Worm (Caenorhabditis elegans) whole organism, mixed stage, embryonic: ENCODE data around the gene B0303.16.

ENCODE experiments used
- M03D4.4 ChIP-seq: sonication (generic microtip); optimal IDR thresholded peaks from 2 replicates; lab custom pipeline; 2017; ENCODE audit warnings: mild to moderate bottlenecking, missing genetic modification characterization, missing compliant biosample characterization
- bed-3 ChIP-seq: fragments of 200-800 bp; sonication (Bioruptor generic); optimal IDR thresholded peaks from 3 replicates; lab custom pipeline; 2018; ENCODE audit warnings: mild to moderate bottlenecking, missing genetic modification characterization, moderate library complexity, missing compliant biosample characterization
- blmp-1 ChIP-seq: fragments of 150-350 bp; optimal IDR thresholded peaks from 2 replicates; lab custom pipeline; 2014; ENCODE audit warnings: missing biosample characterization, missing genetic modification characterization
- ceh-39 ChIP-seq: fragments of 150-350 bp; optimal IDR thresholded peaks from 2 replicates; lab custom pipeline; 2014; ENCODE audit warnings: missing biosample characterization, missing genetic modification characterization
- ceh-43 ChIP-seq: fragments of 200-800 bp; sonication (Bioruptor generic); optimal IDR thresholded peaks from 2 replicates; lab custom pipeline; 2018; ENCODE audit warnings: mild to moderate bottlenecking, missing genetic modification characterization, moderate library complexity, missing compliant biosample characterization
- ceh-83 ChIP-seq: fragments of 200-800 bp; sonication (Bioruptor generic); optimal IDR thresholded peaks from 2 replicates; lab custom pipeline; 2018; ENCODE audit warnings: mild to moderate bottlenecking, missing genetic modification characterization, missing compliant biosample characterization
- ces-1 ChIP-seq: fragments of 150-350 bp; optimal IDR thresholded peaks from 2 replicates; lab custom pipeline; 2014; ENCODE audit warnings: missing biosample characterization, missing genetic modification reagents, missing genetic modification characterization
- cnd-1 ChIP-seq: fragments of 200-800 bp; sonication (Bioruptor generic); optimal IDR thresholded peaks from 2 replicates; lab custom pipeline; 2018; ENCODE audit warnings: mild to moderate bottlenecking, missing genetic modification characterization, missing compliant biosample characterization
- drap-1 ChIP-seq: fragments of 200-800 bp; sonication (Bioruptor generic); optimal IDR thresholded peaks from 3 replicates; lab custom pipeline; 2018; ENCODE audit warnings: mild to moderate bottlenecking, missing genetic modification characterization, missing compliant biosample characterization
- elt-1 ChIP-seq: sonication (generic microtip); optimal IDR thresholded peaks from 2 replicates; lab custom pipeline; 2017; ENCODE audit warnings: missing genetic modification characterization, mild to moderate bottlenecking, missing compliant biosample characterization, antibody characterized with exemption, moderate library complexity, borderline replicate concordance; ENCODE audit not compliant: insufficient read depth
- elt-3 ChIP-seq: fragments of 150-350 bp; optimal IDR thresholded peaks from 2 replicates; lab custom pipeline; 2014; ENCODE audit warnings: missing biosample characterization, missing genetic modification characterization
- flh-1 ChIP-seq: fragments of 200-800 bp; sonication (Bioruptor generic); optimal IDR thresholded peaks from 2 replicates; lab custom pipeline; 2018; ENCODE audit warnings: mild to moderate bottlenecking, missing genetic modification characterization, moderate library complexity, missing compliant biosample characterization
- ham-2 ChIP-seq: fragments of 200-800 bp; sonication (Bioruptor generic); optimal IDR thresholded peaks from 2 replicates; lab custom pipeline; 2018; ENCODE audit warnings: mild to moderate bottlenecking, missing genetic modification characterization, missing compliant biosample characterization
- hlh-1 ChIP-seq: fragments of 150-350 bp; optimal IDR thresholded peaks from 2 replicates; lab custom pipeline; 2014; ENCODE audit warnings: missing biosample characterization, missing genetic modification reagents, missing genetic modification characterization
- lin-13 ChIP-seq: fragments of 150-350 bp; optimal IDR thresholded peaks from 2 replicates; lab custom pipeline; 2014; ENCODE audit warnings: missing biosample characterization, missing genetic modification characterization
- lin-32 ChIP-seq: fragments of 200-800 bp; sonication (Bioruptor generic); optimal IDR thresholded peaks from 2 replicates; lab custom pipeline; 2018; ENCODE audit warnings: mild to moderate bottlenecking, missing genetic modification characterization, missing compliant biosample characterization
- lsy-2 ChIP-seq: fragments of 150-350 bp; optimal IDR thresholded peaks from 2 replicates; lab custom pipeline; 2014; ENCODE audit warnings: missing biosample characterization, missing genetic modification characterization
- mab-5 ChIP-seq: fragments of 150-350 bp; optimal IDR thresholded peaks from 2 replicates; lab custom pipeline; 2014; ENCODE audit warnings: missing biosample characterization, missing genetic modification characterization
- mep-1 ChIP-seq: fragments of 150-350 bp; optimal IDR thresholded peaks from 2 replicates; lab custom pipeline; 2017; ENCODE audit warnings: missing biosample characterization, missing genetic modification reagents, missing genetic modification characterization, inconsistent platforms
- mls-2 ChIP-seq: sonication (generic microtip); optimal IDR thresholded peaks from 2 replicates; lab custom pipeline; 2016; ENCODE audit warnings: mild to moderate bottlenecking, missing genetic modification characterization, moderate library complexity, missing compliant biosample characterization
- nhr-12 ChIP-seq: fragments of 150-350 bp; optimal IDR thresholded peaks from 2 replicates; lab custom pipeline; 2014; ENCODE audit warnings: missing biosample characterization, missing genetic modification characterization
- nhr-2 ChIP-seq: fragments of 150-350 bp; optimal IDR thresholded peaks from 2 replicates; lab custom pipeline; 2014; ENCODE audit warnings: missing biosample characterization, missing genetic modification characterization
- nhr-237 ChIP-seq: fragments of 150-350 bp; optimal IDR thresholded peaks from 2 replicates; lab custom pipeline; 2014; ENCODE audit warnings: missing biosample characterization, missing genetic modification characterization
- nhr-28 ChIP-seq: fragments of 150-350 bp; optimal IDR thresholded peaks from 2 replicates; lab custom pipeline; 2014; ENCODE audit warnings: missing biosample characterization, missing genetic modification characterization
- nhr-76 ChIP-seq: sonication (generic microtip); optimal IDR thresholded peaks from 2 replicates; lab custom pipeline; 2017; ENCODE audit warnings: missing biosample characterization, missing genetic modification characterization
- pha-4 ChIP-seq: fragments of 150-350 bp; optimal IDR thresholded peaks from 2 replicates; lab custom pipeline; 2018; ENCODE audit warnings: missing biosample characterization, missing genetic modification reagents, missing genetic modification characterization
- sem-2 ChIP-seq: fragments of 200-800 bp; sonication (Bioruptor generic); optimal IDR thresholded peaks from 2 replicates; lab custom pipeline; 2018; ENCODE audit warnings: mild to moderate bottlenecking, missing genetic modification characterization, missing compliant biosample characterization
- snpc-4 ChIP-seq: fragments of 150-350 bp; optimal IDR thresholded peaks from 2 replicates; lab custom pipeline; 2014; ENCODE audit warnings: missing biosample characterization, missing genetic modification characterization
- sptf-1 ChIP-seq: sonication (generic microtip); optimal IDR thresholded peaks from 2 replicates; lab custom pipeline; 2017; ENCODE audit warnings: mild to moderate bottlenecking, missing genetic modification characterization, moderate library complexity, missing compliant biosample characterization
- tbx-8 ChIP-seq: fragments of 200-800 bp; sonication (Bioruptor generic); optimal IDR thresholded peaks from 2 replicates; lab custom pipeline; 2018; ENCODE audit warnings: mild to moderate bottlenecking, missing genetic modification characterization, moderate library complexity, missing compliant biosample characterization
- unc-120 ChIP-seq: sonication (generic microtip); optimal IDR thresholded peaks from 2 replicates; lab custom pipeline; 2017; ENCODE audit warnings: missing genetic modification characterization, missing compliant biosample characterization; ENCODE audit not compliant: poor library complexity, severe bottlenecking
- unc-39 ChIP-seq: fragments of 150-350 bp; optimal IDR thresholded peaks from 2 replicates; lab custom pipeline; 2014; ENCODE audit warnings: missing biosample characterization, missing genetic modification characterization
- unc-62 ChIP-seq: fragments of 150-350 bp; optimal IDR thresholded peaks from 2 replicates; lab custom pipeline; 2014; ENCODE audit warnings: missing biosample characterization, missing genetic modification reagents, missing genetic modification characterization
- zip-8 ChIP-seq: fragments of 150-350 bp; optimal IDR thresholded peaks from 2 replicates; lab custom pipeline; 2014; ENCODE audit warnings: missing biosample characterization, missing genetic modification characterization
- ztf-11 ChIP-seq: fragments of 150-350 bp; optimal IDR thresholded peaks from 2 replicates; lab custom pipeline; 2014; ENCODE audit warnings: missing biosample characterization, missing genetic modification characterization

Gene B0303.16

DNA sequence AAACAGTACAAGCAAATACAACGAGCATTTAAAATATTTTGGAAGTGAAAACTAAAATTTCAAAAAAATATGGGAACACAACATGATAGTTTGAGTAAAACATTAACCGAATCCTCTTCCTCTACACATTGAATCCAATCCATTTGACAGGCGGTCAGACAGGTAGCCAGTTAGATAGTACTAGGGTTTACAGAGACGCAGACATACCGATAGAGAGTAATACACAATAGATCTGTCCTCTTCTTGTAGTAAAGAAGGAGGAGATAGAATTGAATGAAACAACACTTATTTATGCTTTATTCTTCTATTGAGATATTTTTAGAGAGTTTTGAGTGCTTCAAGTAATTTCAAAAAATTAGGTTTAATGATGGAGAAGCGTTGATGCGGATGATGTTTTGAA, 36.1 kb upstream of the B0303.16 start:
- TF ChIP-seq tbx-8 (GFP tag; lab: Kevin White, UChicago) (no peak), unc-62 (GFP tag; lab: Kevin White, UChicago) (peak; percentile 63), hlh-1 (tag; lab: Kevin White, UChicago) (peak; percentile 4)

DNA sequence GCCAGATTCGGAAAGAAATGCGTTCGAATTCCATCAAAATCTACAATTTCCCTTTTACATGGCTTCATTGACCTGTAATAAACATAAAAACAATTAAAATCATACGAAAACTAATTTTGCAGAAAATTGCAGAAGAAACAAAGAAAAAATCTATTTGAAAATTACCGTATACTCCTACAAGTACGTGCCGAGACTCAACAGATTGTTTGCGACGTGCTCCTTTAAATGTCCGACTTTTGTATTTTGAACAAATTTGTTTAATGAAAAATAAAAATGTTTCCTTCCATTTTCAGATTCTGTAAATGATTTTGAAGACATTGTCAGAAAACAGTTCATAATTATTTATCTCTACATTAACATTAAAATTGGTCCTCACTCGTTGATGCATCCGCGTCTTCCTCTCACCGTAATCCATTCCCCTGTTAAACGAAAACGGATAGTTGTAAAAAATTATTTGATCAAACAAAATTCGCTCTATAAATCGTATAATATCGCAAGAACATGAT, 29.8 kb upstream of the B0303.16 start, which contains the start of gene pgl-2:
TSS of gene pgl-2 (minus strand) at position 456 of the 506 bp plus-strand sequence.
- TF ChIP-seq nhr-76 (tag; lab: Kevin White, UChicago) (no peak), ceh-39 (tag; lab: Kevin White, UChicago) (no peak), mep-1 (tag; lab: Kevin White, UChicago) (no peak), sem-2 (GFP tag; lab: Kevin White, UChicago) (no peak), mls-2 (tag; lab: Kevin White, UChicago) (no peak), mab-5 (tag; lab: Kevin White, UChicago) (no peak), cnd-1 (tag; lab: Kevin White, UChicago) (no peak), lin-32 (GFP tag; lab: Kevin White, UChicago) (no peak)

ce11 chrIII:8678371-8678770, 26.5 kb upstream of the B0303.16 start:
- TF ChIP-seq cnd-1 (tag; lab: Kevin White, UChicago) (peak; percentile 95), tbx-8 (GFP tag; lab: Kevin White, UChicago) (peak; percentile 89), snpc-4 (tag; lab: Kevin White, UChicago) (no peak), unc-120 (peak; percentile 90), mls-2 (tag; lab: Kevin White, UChicago) (peak; percentile 98), pha-4 (tag; lab: Kevin White, UChicago) (peak; percentile 62), lsy-2 (peak; percentile 66), nhr-28 (tag; lab: Kevin White, UChicago) (peak; percentile 79), elt-1 (tag; lab: Kevin White, UChicago) (peak; percentile 61), nhr-76 (tag; lab: Kevin White, UChicago) (no peak), nhr-2 (peak; percentile 20), sem-2 (GFP tag; lab: Kevin White, UChicago) (peak; percentile 94), blmp-1 (tag; lab: Kevin White, UChicago) (peak; percentile 50), ceh-83 (GFP tag; lab: Kevin White, UChicago) (peak; percentile 97), ces-1 (GFP tag; lab: Kevin White, UChicago) (peak; percentile 44), nhr-12 (peak; percentile 22), ham-2 (peak; percentile 91), ceh-39 (tag; lab: Kevin White, UChicago) (peak; percentile 43), M03D4.4 (tag; lab: Kevin White, UChicago) (peak; percentile 96), ztf-11 (tag; lab: Kevin White, UChicago) (peak; percentile 61), elt-3 (tag; lab: Kevin White, UChicago) (peak; percentile 63), nhr-237 (no peak), hlh-1 (tag; lab: Kevin White, UChicago) (peak; percentile 67), bed-3 (GFP tag; lab: Kevin White, UChicago) (peak; percentile 91), lin-32 (GFP tag; lab: Kevin White, UChicago) (peak; percentile 95), lin-13 (tag; lab: Kevin White, UChicago) (peak; percentile 22), zip-8 (tag; lab: Kevin White, UChicago) (no peak), unc-39 (tag; lab: Kevin White, UChicago) (peak; percentile 33), unc-62 (GFP tag; lab: Kevin White, UChicago) (peak; percentile 43), drap-1 (GFP tag; lab: Kevin White, UChicago) (peak; percentile 98), mep-1 (tag; lab: Kevin White, UChicago) (peak; percentile 60), flh-1 (peak; percentile 87), sptf-1 (peak; percentile 98), ceh-43 (GFP tag; lab: Kevin White, UChicago) (peak; percentile 93), mab-5 (tag; lab: Kevin White, UChicago) (no peak)
- TF ChIP-seq, all 35 proteins: peak for 30
